Worm (Caenorhabditis elegans): Measurements from ENCODE around the gene F45D3.1.

DNA sequence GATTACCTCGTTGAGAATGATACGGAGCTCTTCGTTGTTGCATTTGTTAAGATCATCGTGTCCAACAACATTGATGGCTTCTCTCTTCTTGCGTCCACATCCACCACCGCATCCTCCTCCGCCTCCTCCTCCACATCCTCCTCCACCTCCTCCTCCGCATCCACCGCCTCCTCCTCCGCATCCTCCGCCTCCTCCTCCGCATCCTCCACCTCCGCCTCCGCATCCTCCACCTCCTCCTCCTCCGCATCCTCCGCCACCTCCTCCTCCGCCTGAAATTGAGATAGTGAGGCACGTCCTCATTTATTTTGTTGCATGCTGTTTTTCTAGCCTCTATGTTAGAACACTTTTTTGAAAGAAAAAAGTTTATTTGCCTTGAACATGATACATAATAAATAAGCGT is 49.0 kb downstream of the F45D3.1 start:
- TF ChIP-seq nhr-237 (tag; optimal IDR thresholded peaks at IDR 0.05) (no peak), nhr-76 (tag; optimal IDR thresholded peaks at IDR 0.05) (no peak), unc-62 (GFP tag; optimal IDR thresholded peaks at IDR 0.05) (no peak), lin-13 (tag; optimal IDR thresholded peaks at IDR 0.05) (no peak), snpc-4 (tag; optimal IDR thresholded peaks at IDR 0.05) (no peak), nhr-28 (tag; optimal IDR thresholded peaks at IDR 0.05) (no peak), mls-2 (tag; optimal IDR thresholded peaks at IDR 0.05) (no peak), ces-1 (GFP tag; optimal IDR thresholded peaks at IDR 0.05) (no peak), ceh-43 (GFP tag; optimal IDR thresholded peaks at IDR 0.05) (no peak), lsy-2 (tag; optimal IDR thresholded peaks at IDR 0.05) (no peak), elt-1 (tag; optimal IDR thresholded peaks at IDR 0.05; ENCODE audit: borderline replicate concordance, insufficient read depth) (no peak), nhr-12 (tag; optimal IDR thresholded peaks at IDR 0.05) (no peak), elt-3 (tag; optimal IDR thresholded peaks at IDR 0.05) (no peak)

Measured in whole organism, mixed stage, embryonic.